Fruit fly (Drosophila melanogaster): ENCODE measurements around the gene mei-P26.

DNA sequence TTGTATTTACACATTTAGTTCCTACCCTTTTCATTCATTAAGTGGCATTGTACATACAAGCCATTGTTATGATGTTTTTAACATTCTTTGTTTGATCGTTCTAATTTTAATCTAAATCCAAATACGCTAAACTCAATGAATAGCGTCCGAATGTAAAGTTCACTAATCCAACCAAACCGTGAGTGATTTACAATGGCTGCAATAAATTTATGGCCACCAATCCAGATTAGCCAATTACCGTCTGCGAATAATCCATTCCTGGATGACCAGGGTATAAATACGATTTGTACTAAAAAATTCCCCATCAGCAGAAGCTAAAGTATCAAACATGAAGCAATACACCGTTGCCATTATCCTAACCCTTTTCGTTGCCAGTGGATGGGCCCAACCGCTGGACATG lies 28.3 kb downstream of the mei-P26 start, which contains the start of gene CG12057:
- TF ChIP-seq psq (optimal IDR thresholded peaks at IDR 0.05) (no peak), EcR (GFP tag; optimal IDR thresholded peaks at IDR 0.05) (no peak), usp (GFP tag; optimal IDR thresholded peaks at IDR 0.05) (no peak), CG8478 (optimal IDR thresholded peaks at IDR 0.05) (no peak), Dll (optimal IDR thresholded peaks at IDR 0.05) (no peak)
